Fruit fly (Drosophila melanogaster) whole organism, wandering third instar larva: Measurements from ENCODE around the gene CG5961.

ENCODE experiments used
- Abd-B ChIP-seq: fragments of >200 bp; optimal IDR thresholded peaks from 2 replicates; lab custom pipeline; 2017; ENCODE audit warnings: missing biosample characterization, missing genetic modification characterization
- CG9705 ChIP-seq: fragments of 200-800 bp; sonication (Bioruptor generic); optimal IDR thresholded peaks from 2 replicates; lab custom pipeline; 2018; ENCODE audit warnings: missing biosample characterization, mild to moderate bottlenecking, missing genetic modification characterization
- CrebA ChIP-seq: fragments of 200-800 bp; sonication (Bioruptor generic); optimal IDR thresholded peaks from 2 replicates; lab custom pipeline; 2016; ENCODE audit warnings: missing biosample characterization, mild to moderate bottlenecking, missing genetic modification characterization, borderline replicate concordance
- Dfd ChIP-seq: fragments of >200 bp; optimal IDR thresholded peaks from 2 replicates; lab custom pipeline; 2017; ENCODE audit warnings: missing biosample characterization, missing genetic modification characterization
- Dif ChIP-seq: fragments of 200-275, 200-300 bp; sonication (Bioruptor generic); optimal IDR thresholded peaks from 2 replicates; lab custom pipeline; 2018; ENCODE audit warnings: missing biosample characterization, missing genetic modification characterization; ENCODE audit not compliant: partially characterized antibody
- GATAd ChIP-seq: sonication (Bioruptor generic); optimal IDR thresholded peaks from 2 replicates; lab custom pipeline; 2016; ENCODE audit warnings: missing biosample characterization, missing genetic modification characterization
- HLH106 ChIP-seq: fragments of 200-800 bp; optimal IDR thresholded peaks from 3 replicates; lab custom pipeline; 2019; ENCODE audit warnings: missing biosample characterization, mild to moderate bottlenecking, missing genetic modification characterization, moderate library complexity
- Hnf4 ChIP-seq: fragments of 200-800 bp; sonication (Bioruptor generic); optimal IDR thresholded peaks from 2 replicates; lab custom pipeline; 2016; ENCODE audit warnings: missing biosample characterization, mild to moderate bottlenecking, missing genetic modification characterization
- Hr78 ChIP-seq: fragments of >200 bp; optimal IDR thresholded peaks from 2 replicates; lab custom pipeline; 2017; ENCODE audit warnings: missing biosample characterization, missing genetic modification characterization
- Hr83 ChIP-seq: fragments of 200-300 bp; sonication (Bioruptor generic); optimal IDR thresholded peaks from 2 replicates; lab custom pipeline; 2016; ENCODE audit warnings: missing biosample characterization, mild to moderate bottlenecking, missing genetic modification characterization, moderate library complexity; ENCODE audit not compliant: poor library complexity, severe bottlenecking
- Jra ChIP-seq: sonication (Bioruptor generic); optimal IDR thresholded peaks from 2 replicates; lab custom pipeline; 2016; ENCODE audit warnings: missing biosample characterization, missing genetic modification characterization
- Mio ChIP-seq: sonication (Bioruptor generic); optimal IDR thresholded peaks from 2 replicates; lab custom pipeline; 2016; ENCODE audit warnings: missing biosample characterization, missing genetic modification characterization
- Myc ChIP-seq: fragments of >200 bp; optimal IDR thresholded peaks from 2 replicates; lab custom pipeline; 2017
- OdsH ChIP-seq: fragments of 200-800 bp; sonication (Bioruptor generic); optimal IDR thresholded peaks from 2 replicates; lab custom pipeline; 2016; ENCODE audit warnings: missing biosample characterization, mild to moderate bottlenecking, missing genetic modification characterization
- Rel ChIP-seq, 2 experiments: fragments of 200-800 bp; sonication (Bioruptor generic) in 1 of 2; optimal IDR thresholded peaks; 2 replicates in 1 of 2; 3 replicates in 1 of 2; lab custom pipeline; 2016 to 2019; ENCODE audit warnings: mild to moderate bottlenecking in 2 of 2, missing biosample characterization in 2 of 2, missing genetic modification characterization in 2 of 2, moderate library complexity in 1 of 2
- Sp1 ChIP-seq: fragments of 200-800 bp; sonication (Bioruptor generic); optimal IDR thresholded peaks from 3 replicates; lab custom pipeline; 2019; ENCODE audit warnings: missing biosample characterization, mild to moderate bottlenecking, missing genetic modification characterization, moderate library complexity
- Vsx2 ChIP-seq: fragments of 200-300, 225-300 bp; sonication (Bioruptor generic); optimal IDR thresholded peaks from 2 replicates; lab custom pipeline; 2018; ENCODE audit warnings: missing biosample characterization, missing genetic modification characterization; ENCODE audit not compliant: partially characterized antibody
- br ChIP-seq: fragments of 200-800 bp; sonication (Bioruptor generic); optimal IDR thresholded peaks from 2 replicates; lab custom pipeline; 2016; ENCODE audit warnings: missing biosample characterization, missing genetic modification characterization
- dl ChIP-seq, 2 experiments: fragments of 175-275, 200-275 bp in 1 of 2; fragments of 200-275 bp in 1 of 2; sonication (Bioruptor generic); optimal IDR thresholded peaks; lab custom pipeline; 2018; ENCODE audit warnings: mild to moderate bottlenecking in 2 of 2, missing biosample characterization in 2 of 2, missing genetic modification characterization in 2 of 2, moderate library complexity in 2 of 2; ENCODE audit not compliant: partially characterized antibody in 2 of 2, insufficient read depth in 1 of 2
- dmrt93B ChIP-seq: fragments of 200-800 bp; sonication (Bioruptor generic); optimal IDR thresholded peaks from 2 replicates; lab custom pipeline; 2018; ENCODE audit warnings: missing biosample characterization, mild to moderate bottlenecking, missing genetic modification characterization
- dsf ChIP-seq: sonication (Bioruptor generic); optimal IDR thresholded peaks from 2 replicates; lab custom pipeline; 2016; ENCODE audit warnings: missing biosample characterization, missing genetic modification characterization, borderline replicate concordance
- foxo ChIP-seq, 2 experiments: fragments of 200-800 bp; sonication (Bioruptor generic); optimal IDR thresholded peaks; 2 replicates in 1 of 2; 3 replicates in 1 of 2; lab custom pipeline; 2016 to 2017; ENCODE audit warnings: missing biosample characterization in 2 of 2, missing genetic modification characterization in 2 of 2
- fru ChIP-seq: fragments of 200-800 bp; sonication (Bioruptor generic); optimal IDR thresholded peaks from 3 replicates; lab custom pipeline; 2016; ENCODE audit warnings: missing biosample characterization, mild to moderate bottlenecking, missing genetic modification characterization
- h ChIP-seq: fragments of 200-800 bp; sonication (Bioruptor generic); optimal IDR thresholded peaks from 3 replicates; lab custom pipeline; 2016; ENCODE audit warnings: missing biosample characterization, mild to moderate bottlenecking, missing genetic modification characterization
- jim ChIP-seq: fragments of 175-275, 200-325 bp; sonication (Bioruptor generic); optimal IDR thresholded peaks from 2 replicates; lab custom pipeline; 2016; ENCODE audit warnings: missing biosample characterization, mild to moderate bottlenecking, missing genetic modification characterization
- lola ChIP-seq: fragments of >200 bp; optimal IDR thresholded peaks from 2 replicates; lab custom pipeline; 2017; ENCODE audit warnings: missing biosample characterization, missing genetic modification characterization
- pan ChIP-seq: fragments of >200 bp; optimal IDR thresholded peaks from 2 replicates; lab custom pipeline; 2017
- psq ChIP-seq: fragments of 200-800 bp; sonication (Bioruptor generic); optimal IDR thresholded peaks from 3 replicates; lab custom pipeline; 2017; ENCODE audit warnings: missing biosample characterization, mild to moderate bottlenecking, missing genetic modification characterization, moderate library complexity
- sage ChIP-seq: fragments of 200-800 bp; sonication (Bioruptor generic); optimal IDR thresholded peaks from 2 replicates; lab custom pipeline; 2016; ENCODE audit warnings: missing biosample characterization, mild to moderate bottlenecking, missing genetic modification characterization
- sv ChIP-seq: fragments of 200-800 bp; sonication (Bioruptor generic); optimal IDR thresholded peaks from 3 replicates; lab custom pipeline; 2016; ENCODE audit warnings: missing biosample characterization, missing genetic modification characterization
- tai ChIP-seq: sonication (Bioruptor generic); optimal IDR thresholded peaks from 2 replicates; lab custom pipeline; 2016; ENCODE audit warnings: missing biosample characterization, missing genetic modification characterization
- usp ChIP-seq: fragments of >200 bp; optimal IDR thresholded peaks from 2 replicates; lab custom pipeline; 2017; ENCODE audit warnings: missing biosample characterization, missing genetic modification characterization
- woc ChIP-seq: sonication (Bioruptor generic); optimal IDR thresholded peaks from 2 replicates; lab custom pipeline; 2016; ENCODE audit warnings: missing biosample characterization, mild to moderate bottlenecking, missing genetic modification characterization

CG5961 gene

DNA sequence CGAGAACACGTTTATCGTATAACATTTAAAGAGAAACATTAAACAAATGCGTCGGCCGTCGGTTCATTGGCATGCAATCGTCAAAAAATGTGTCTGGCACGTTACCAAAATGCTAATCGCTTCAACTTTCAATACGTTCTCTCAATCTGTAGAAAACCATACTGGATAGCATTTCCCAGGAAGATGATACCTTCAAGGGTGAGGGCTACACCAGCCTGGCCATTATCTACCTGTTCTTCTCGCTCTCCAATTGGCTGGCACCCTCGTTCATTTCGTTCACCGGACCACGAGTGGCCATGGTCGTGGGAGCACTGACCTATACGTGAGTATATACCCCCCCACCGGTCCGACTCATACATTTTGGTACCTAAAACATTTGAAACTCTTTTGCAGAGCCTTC, 5.6 kb downstream of the CG5961 start:
- TF ChIP-seq lola (no peak), foxo (GFP tag; optimal IDR thresholded peaks at IDR 0.05; lab: Kevin White, UChicago) (no peak), br (GFP tag; lab: Kevin White, UChicago) (no peak), dl (GFP tag; optimal IDR thresholded peaks at IDR 0.05; lab: Kevin White, UChicago; ENCODE audit: insufficient read depth in 1 of 2, partially characterized antibody in 2 of 2) (no peak), fru (GFP tag; lab: Kevin White, UChicago) (no peak), usp (no peak), OdsH (GFP tag; lab: Kevin White, UChicago) (no peak), h (no peak), Sp1 (no peak)

DNA sequence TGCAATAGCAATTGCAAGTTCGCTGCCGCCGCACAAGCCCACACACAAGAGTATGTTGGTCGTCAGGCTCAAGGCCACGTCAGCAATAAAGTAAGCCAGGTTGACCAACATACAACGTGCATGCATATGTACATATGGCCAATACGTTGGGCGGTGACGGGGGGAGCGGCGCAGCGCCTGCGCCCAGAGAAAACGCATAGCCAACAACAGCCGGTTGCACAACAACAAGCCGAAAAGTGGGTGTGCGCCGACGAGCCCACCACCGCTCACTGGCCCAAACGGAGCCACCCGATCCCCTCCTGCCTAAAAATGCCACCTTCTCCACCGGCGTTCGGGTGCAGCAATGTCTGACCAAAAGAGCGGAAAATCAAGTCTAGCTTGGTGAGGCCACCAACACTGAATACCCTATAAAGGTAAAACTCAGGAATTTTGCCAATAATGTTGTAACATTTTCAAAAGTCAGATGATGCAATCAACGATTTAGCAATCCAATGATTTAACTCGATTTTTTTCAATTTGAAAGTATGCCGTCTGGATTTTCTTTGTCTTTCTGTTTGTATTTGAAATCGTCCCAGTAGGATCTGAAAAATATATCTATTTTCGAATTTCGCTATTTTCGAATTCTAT, 8.1 kb downstream of the CG5961 start, which contains the start of gene CG5509:
TSS of gene CG5509 (plus strand) at position 577 of the 627 bp plus-strand sequence.
- TF ChIP-seq Mio (GFP tag; lab: Kevin White, UChicago) (no peak), woc (GFP tag; lab: Kevin White, UChicago) (no peak), Hr78 (no peak), OdsH (GFP tag; lab: Kevin White, UChicago) (no peak), dmrt93B (no peak), jim (no peak), tai (GFP tag; lab: Kevin White, UChicago) (no peak), Hr83 (GFP tag; lab: Kevin White, UChicago) (no peak), pan (lab: Kevin White, UChicago) (no peak), br (GFP tag; lab: Kevin White, UChicago) (no peak), Jra (GFP tag; lab: Kevin White, UChicago) (no peak), Dif (GFP tag; lab: Kevin White, UChicago) (no peak), Myc (no peak), dl (GFP tag; optimal IDR thresholded peaks at IDR 0.05; lab: Kevin White, UChicago; ENCODE audit: insufficient read depth in 1 of 2, partially characterized antibody in 2 of 2) (no peak), GATAd (GFP tag; lab: Kevin White, UChicago) (no peak)

- TF ChIP-seq sage = no peak
These were observed 8.7 kb downstream of the CG5961 start for dm6 chr3R:12451376-12451775.

- TF ChIP-seq dsf (GFP tag; lab: Kevin White, UChicago) = no peak
- TF ChIP-seq Rel (GFP tag; optimal IDR thresholded peaks at IDR 0.05; lab: Kevin White, UChicago) = no peak
- peak; percentile 46 for TF ChIP-seq Rel (tag; optimal IDR thresholded peaks at IDR 0.05; lab: Kevin White, UChicago)
- no peak for TF ChIP-seq jim
- no peak for TF ChIP-seq Abd-B (GFP tag; lab: Kevin White, UChicago)
- TF ChIP-seq sage = no peak
- TF ChIP-seq Dif (GFP tag; lab: Kevin White, UChicago) = no peak
- TF ChIP-seq, all 38 proteins: peak for 1
These were observed 9.3 kb downstream of the CG5961 start for dm6 chr3R:12450713-12451259.

DNA sequence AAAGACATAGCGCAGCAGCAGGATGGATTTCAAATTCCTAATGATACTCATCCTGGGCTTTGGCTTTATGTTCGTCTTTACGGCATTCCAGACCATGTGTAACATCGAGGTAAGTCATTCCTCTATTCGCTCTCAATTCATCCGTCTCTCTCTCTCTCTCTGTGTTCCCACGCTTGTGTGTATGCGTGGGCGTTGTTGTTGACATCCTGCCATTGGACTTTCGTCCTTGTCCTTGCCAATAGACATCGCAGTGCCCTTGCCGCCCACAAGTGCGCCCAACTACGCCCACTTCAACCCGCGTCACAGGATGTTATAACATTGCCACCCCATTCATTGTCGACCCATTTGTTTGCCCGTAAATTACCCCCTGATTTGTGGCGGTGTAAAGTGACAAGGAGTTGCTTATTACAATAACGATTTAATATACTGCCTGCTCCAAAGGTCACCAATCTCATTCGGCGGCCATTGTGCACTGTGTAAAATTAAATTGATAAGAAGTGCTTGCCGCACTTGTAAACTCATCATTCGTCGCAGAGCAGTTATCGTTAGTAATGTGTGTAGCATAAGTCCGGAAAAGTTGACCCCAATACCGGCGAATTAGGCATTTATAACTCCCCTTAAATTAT, 10.4 kb downstream of the CG5961 start:
- TF ChIP-seq usp = no peak
- no peak for TF ChIP-seq psq (GFP tag; lab: Kevin White, UChicago)
- TF ChIP-seq HLH106 (tag; lab: Kevin White, UChicago) = no peak

DNA sequence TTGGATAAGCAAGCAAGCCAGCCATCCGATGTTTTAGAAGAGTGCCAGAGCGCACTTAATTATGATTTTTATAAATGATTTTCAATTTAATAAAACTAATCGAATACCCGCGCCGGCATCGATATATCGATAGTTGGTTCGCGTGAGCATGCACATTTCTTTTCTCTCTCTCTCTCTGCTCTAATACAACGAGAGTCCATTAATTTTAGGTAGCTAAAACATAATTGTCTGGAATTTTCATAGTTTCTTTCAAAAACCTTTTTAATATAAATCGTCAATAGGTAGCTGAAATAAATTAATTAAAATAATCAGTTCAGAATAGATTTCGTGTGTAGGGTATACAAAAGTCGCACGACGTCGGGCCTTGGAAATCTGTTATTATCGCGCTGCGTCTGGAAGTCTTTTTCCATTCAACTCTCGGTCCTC, 11.2 kb downstream of the CG5961 start, which contains the start of gene CG18549:
TSS of gene CG18549 (plus strand) at position 408 of the 426 bp plus-strand sequence.
- TF ChIP-seq Rel (GFP tag; optimal IDR thresholded peaks at IDR 0.05; lab: Kevin White, UChicago) (peak; percentile 99), Rel (tag; optimal IDR thresholded peaks at IDR 0.05; lab: Kevin White, UChicago) (peak; percentile 98), OdsH (GFP tag; lab: Kevin White, UChicago) (peak; percentile 100), h (peak; percentile 100), Abd-B (GFP tag; lab: Kevin White, UChicago) (no peak), sage (peak; percentile 100), sv (peak; percentile 99), tai (GFP tag; lab: Kevin White, UChicago) (peak; percentile 98), woc (GFP tag; lab: Kevin White, UChicago) (peak; percentile 100), dmrt93B (peak; percentile 99), Sp1 (peak; percentile 100), CrebA (GFP tag; lab: Kevin White, UChicago) (no peak), psq (GFP tag; lab: Kevin White, UChicago) (peak; percentile 99), Myc (no peak), CG9705 (peak; percentile 100), usp (no peak), Hr78 (no peak), jim (peak; percentile 24), HLH106 (tag; lab: Kevin White, UChicago) (peak; percentile 100), GATAd (GFP tag; lab: Kevin White, UChicago) (no peak), foxo (GFP tag; optimal IDR thresholded peaks at IDR 0.05; lab: Kevin White, UChicago) (peak; percentile 100), Hnf4 (GFP tag; lab: Kevin White, UChicago) (peak; percentile 100), Dif (GFP tag; lab: Kevin White, UChicago) (no peak), Dfd (GFP tag; lab: Kevin White, UChicago) (peak; percentile 96), Mio (GFP tag; lab: Kevin White, UChicago) (peak; percentile 95), fru (GFP tag; lab: Kevin White, UChicago) (peak; percentile 100), Vsx2 (no peak), Jra (GFP tag; lab: Kevin White, UChicago) (peak; percentile 99)
